Worm (Caenorhabditis elegans): Measurements from ENCODE around the gene anmt-3.

anmt-3 gene

ce11 chrV:9974264-9974663 lies 16.1 kb upstream of the anmt-3 start:
- TF ChIP-seq ces-1 (GFP tag; optimal IDR thresholded peaks at IDR 0.05) (peak; percentile 40), M03D4.4 (tag; optimal IDR thresholded peaks at IDR 0.05) (no peak), bed-3 (GFP tag; optimal IDR thresholded peaks at IDR 0.05) (no peak)

ce11 chrV:9970119-9970518 lies 12.0 kb upstream of the anmt-3 start:
- no peak for TF ChIP-seq elt-3 (tag; optimal IDR thresholded peaks at IDR 0.05)
- no peak for TF ChIP-seq ces-1 (GFP tag; optimal IDR thresholded peaks at IDR 0.05)
- TF ChIP-seq snpc-4 (tag; optimal IDR thresholded peaks at IDR 0.05): no peak
- peak; percentile 89 for TF ChIP-seq sem-2 (GFP tag; optimal IDR thresholded peaks at IDR 0.05)
- TF ChIP-seq drap-1 (GFP tag; optimal IDR thresholded peaks at IDR 0.05): peak; percentile 97
- no peak for TF ChIP-seq blmp-1 (tag; optimal IDR thresholded peaks at IDR 0.05)
- TF ChIP-seq nhr-237 (tag; optimal IDR thresholded peaks at IDR 0.05): no peak
- TF ChIP-seq tbx-8 (GFP tag; optimal IDR thresholded peaks at IDR 0.05): peak; percentile 89
- TF ChIP-seq lin-32 (GFP tag; optimal IDR thresholded peaks at IDR 0.05): peak; percentile 92
- TF ChIP-seq flh-1 (GFP tag; optimal IDR thresholded peaks at IDR 0.05): peak; percentile 86
- TF ChIP-seq nhr-2 (tag; optimal IDR thresholded peaks at IDR 0.05): no peak
- no peak for TF ChIP-seq nhr-76 (tag; optimal IDR thresholded peaks at IDR 0.05)
- peak; percentile 53 for TF ChIP-seq mep-1 (tag; optimal IDR thresholded peaks at IDR 0.05)
- peak; percentile 90 for TF ChIP-seq bed-3 (GFP tag; optimal IDR thresholded peaks at IDR 0.05)
- peak; percentile 93 for TF ChIP-seq cnd-1 (tag; optimal IDR thresholded peaks at IDR 0.05)
- peak; percentile 94 for TF ChIP-seq ceh-83 (GFP tag; optimal IDR thresholded peaks at IDR 0.05)
- TF ChIP-seq unc-120 (tag; optimal IDR thresholded peaks at IDR 0.05; ENCODE audit: poor library complexity, severe bottlenecking): peak; percentile 88
- no peak for TF ChIP-seq zip-8 (tag; optimal IDR thresholded peaks at IDR 0.05)
- peak; percentile 30 for TF ChIP-seq nhr-28 (tag; optimal IDR thresholded peaks at IDR 0.05)
- TF ChIP-seq lin-13 (tag; optimal IDR thresholded peaks at IDR 0.05): peak; percentile 58
- TF ChIP-seq unc-39 (tag; optimal IDR thresholded peaks at IDR 0.05): peak; percentile 44
- no peak for TF ChIP-seq mab-5 (tag; optimal IDR thresholded peaks at IDR 0.05)
- peak; percentile 25 for TF ChIP-seq ztf-11 (tag; optimal IDR thresholded peaks at IDR 0.05)
- TF ChIP-seq elt-1 (tag; optimal IDR thresholded peaks at IDR 0.05; ENCODE audit: borderline replicate concordance, insufficient read depth): no peak
- TF ChIP-seq sptf-1 (tag; optimal IDR thresholded peaks at IDR 0.05): peak; percentile 97
- TF ChIP-seq unc-62 (GFP tag; optimal IDR thresholded peaks at IDR 0.05): peak; percentile 51
- peak; percentile 95 for TF ChIP-seq M03D4.4 (tag; optimal IDR thresholded peaks at IDR 0.05)
- TF ChIP-seq nhr-12 (tag; optimal IDR thresholded peaks at IDR 0.05): no peak
- TF ChIP-seq ceh-39 (tag; optimal IDR thresholded peaks at IDR 0.05): no peak
- TF ChIP-seq mls-2 (tag; optimal IDR thresholded peaks at IDR 0.05): peak; percentile 96
- TF ChIP-seq ceh-43 (GFP tag; optimal IDR thresholded peaks at IDR 0.05): peak; percentile 93
- peak; percentile 28 for TF ChIP-seq lsy-2 (tag; optimal IDR thresholded peaks at IDR 0.05)
- peak; percentile 88 for TF ChIP-seq ham-2 (GFP tag; optimal IDR thresholded peaks at IDR 0.05)
- peak; percentile 15 for TF ChIP-seq hlh-1 (tag; optimal IDR thresholded peaks at IDR 0.05)
- TF ChIP-seq pha-4 (tag; optimal IDR thresholded peaks at IDR 0.05): peak; percentile 72

- no peak for TF ChIP-seq ceh-43 (GFP tag; optimal IDR thresholded peaks at IDR 0.05)
- TF ChIP-seq nhr-237 (tag; optimal IDR thresholded peaks at IDR 0.05): no peak
- TF ChIP-seq hlh-1 (tag; optimal IDR thresholded peaks at IDR 0.05): no peak
- TF ChIP-seq M03D4.4 (tag; optimal IDR thresholded peaks at IDR 0.05): no peak
- TF ChIP-seq pha-4 (tag; optimal IDR thresholded peaks at IDR 0.05): no peak
- TF ChIP-seq nhr-28 (tag; optimal IDR thresholded peaks at IDR 0.05): no peak
- no peak for TF ChIP-seq elt-1 (tag; optimal IDR thresholded peaks at IDR 0.05; ENCODE audit: borderline replicate concordance, insufficient read depth)
- no peak for TF ChIP-seq blmp-1 (tag; optimal IDR thresholded peaks at IDR 0.05)
- TF ChIP-seq snpc-4 (tag; optimal IDR thresholded peaks at IDR 0.05): no peak
- no peak for TF ChIP-seq sem-2 (GFP tag; optimal IDR thresholded peaks at IDR 0.05)
- no peak for TF ChIP-seq ham-2 (GFP tag; optimal IDR thresholded peaks at IDR 0.05)
- no peak for TF ChIP-seq bed-3 (GFP tag; optimal IDR thresholded peaks at IDR 0.05)
- no peak for TF ChIP-seq flh-1 (GFP tag; optimal IDR thresholded peaks at IDR 0.05)
- TF ChIP-seq lin-32 (GFP tag; optimal IDR thresholded peaks at IDR 0.05): no peak
- no peak for TF ChIP-seq sptf-1 (tag; optimal IDR thresholded peaks at IDR 0.05)
- no peak for TF ChIP-seq unc-39 (tag; optimal IDR thresholded peaks at IDR 0.05)
Measured at ce11 chrV:9965891-9966290, 7.8 kb upstream of the anmt-3 start.
